Worm (Caenorhabditis elegans) whole organism, young adult: ENCODE results near the gene F59B10.5.

Source experiments
- ama-1 ChIP-seq, 3 experiments: fragments of 150-350 bp in 1 of 3; sonication (generic microtip) in 2 of 3; optimal IDR thresholded peaks; 2 replicates each; lab custom pipeline; 2014 to 2018; ENCODE audit warnings: missing biosample characterization in 2 of 3, missing genetic modification characterization in 2 of 3, missing genetic modification reagents in 2 of 3
- attf-5 ChIP-seq: fragments of 200-800 bp; sonication (Bioruptor generic); optimal IDR thresholded peaks from 2 replicates; lab custom pipeline; 2018; ENCODE audit warnings: mild to moderate bottlenecking, missing genetic modification characterization, missing compliant biosample characterization
- let-526 ChIP-seq: fragments of 200-800 bp; sonication (Bioruptor generic); IDR thresholded peaks from 2 replicates; pipeline ENCODE4 v1.3.6; 2022; ENCODE audit warnings: missing genetic modification reagents, missing genetic modification characterization, missing compliant biosample characterization
- nfya-1 ChIP-seq: sonication (generic microtip); optimal IDR thresholded peaks from 2 replicates; lab custom pipeline; 2017; ENCODE audit warnings: antibody characterized with exemption, missing compliant biosample characterization, missing genetic modification characterization, borderline replicate concordance; ENCODE audit not compliant: insufficient read depth
- snpc-4 ChIP-seq, 5 experiments: fragments of 150-350 bp in 1 of 5; sonication (generic microtip) in 4 of 5; optimal IDR thresholded peaks; 2 replicates each; lab custom pipeline; 2014 to 2018; ENCODE audit warnings: missing genetic modification characterization in 5 of 5, missing biosample characterization in 3 of 5, antibody characterized with exemption in 2 of 5, mild to moderate bottlenecking in 2 of 5, missing compliant biosample characterization in 2 of 5, missing genotype in 2 of 5, moderate library complexity in 2 of 5, missing genetic modification reagents in 1 of 5

DNA sequence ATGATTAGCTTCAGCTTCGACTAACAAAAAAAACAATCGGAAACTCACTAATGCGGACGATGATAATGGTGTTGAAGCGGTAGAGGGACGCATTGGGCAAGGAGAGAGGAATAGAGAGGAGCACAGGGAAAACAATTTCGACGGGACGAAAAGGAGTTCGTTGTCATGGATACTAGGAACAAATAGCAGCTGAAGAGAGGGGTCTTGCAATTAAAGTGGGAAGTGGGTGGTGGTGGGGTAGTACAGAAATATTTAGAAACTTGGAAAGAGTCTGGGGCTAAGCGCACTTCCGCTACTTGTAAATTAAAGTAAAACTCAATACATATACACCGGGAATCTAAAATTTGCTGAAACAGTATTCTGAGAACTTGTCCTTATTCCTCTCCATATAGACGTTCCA, 13.7 kb downstream of the F59B10.5 start, which contains the start of gene F59B10.2:
- TF ChIP-seq ama-1 (optimal IDR thresholded peaks at IDR 0.05; lab: Kevin White, UChicago) (no peak), ama-1 (GFP tag; optimal IDR thresholded peaks at IDR 0.05; lab: Kevin White, UChicago) (no peak), let-526 (no peak), snpc-4 (GFP tag; optimal IDR thresholded peaks at IDR 0.05; lab: Kevin White, UChicago) (no peak), snpc-4 (tag; optimal IDR thresholded peaks at IDR 0.05; lab: Kevin White, UChicago) (no peak), nfya-1 (no peak), attf-5 (GFP tag; lab: Kevin White, UChicago) (no peak)
